Worm (Caenorhabditis elegans) whole organism, L4 larva: Measurements from ENCODE around the gene msra-1.

ENCODE experiments used
- ama-1 ChIP-seq: fragments of 150-350 bp; optimal IDR thresholded peaks from 2 replicates; lab custom pipeline; 2014; ENCODE audit warnings: inconsistent platforms, mixed read lengths
- lin-39 ChIP-seq: fragments of 150-350 bp; optimal IDR thresholded peaks from 2 replicates; lab custom pipeline; 2014; ENCODE audit warnings: missing biosample characterization, missing genetic modification reagents, missing genetic modification characterization
- madf-9 ChIP-seq: fragments of 200-800 bp; sonication (Bioruptor generic); conservative IDR thresholded peaks from 2 replicates; pipeline ENCODE4 v1.3.6; 2022; ENCODE audit warnings: missing genetic modification reagents, missing genetic modification characterization, missing compliant biosample characterization
- mdl-1 ChIP-seq, 2 experiments: fragments of 150-350 bp in 1 of 2; sonication (generic microtip) in 1 of 2; optimal IDR thresholded peaks; 2 replicates each; lab custom pipeline; 2014 to 2017; ENCODE audit warnings: missing biosample characterization in 2 of 2, missing genetic modification characterization in 2 of 2
- nhr-28 ChIP-seq: fragments of 150-350 bp; optimal IDR thresholded peaks from 2 replicates; lab custom pipeline; 2014; ENCODE audit warnings: missing biosample characterization, missing genetic modification characterization
- pqm-1 ChIP-seq: sonication (generic microtip); optimal IDR thresholded peaks from 2 replicates; lab custom pipeline; 2017; ENCODE audit warnings: missing biosample characterization, missing genetic modification characterization
- snpc-4 ChIP-seq: fragments of 150-350 bp; optimal IDR thresholded peaks from 2 replicates; lab custom pipeline; 2014; ENCODE audit warnings: missing biosample characterization, missing genetic modification characterization
- unc-62 ChIP-seq, 3 experiments: fragments of 150-350 bp in 1 of 3; sonication (generic microtip); optimal IDR thresholded peaks in 2 of 3; peaks in 1 of 3; 1 replicate in 1 of 3; 2 replicates in 2 of 3; lab custom pipeline; 2014 to 2017; ENCODE audit warnings: missing biosample characterization in 3 of 3, missing genetic modification characterization in 3 of 3, missing genetic modification reagents in 3 of 3, missing genotype in 1 of 3

DNA sequence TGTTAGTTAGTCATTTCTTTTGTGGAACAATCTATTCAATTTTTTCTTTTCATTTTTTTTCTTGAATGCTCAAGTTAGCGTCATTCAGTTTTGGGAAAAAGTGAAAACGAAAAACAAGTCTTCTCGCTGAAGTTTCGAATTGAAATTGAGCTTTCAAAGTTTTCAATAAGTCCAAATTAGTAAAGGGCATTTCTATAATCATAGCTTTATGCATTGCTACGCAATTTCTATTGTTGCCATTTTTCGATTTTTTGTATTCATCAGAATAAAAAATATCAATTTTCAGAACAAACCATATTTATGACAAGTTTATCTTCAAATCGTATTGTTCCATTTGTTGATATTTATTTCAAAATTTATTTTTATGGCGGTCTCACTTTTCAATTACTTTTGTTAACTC lies 44.4 kb upstream of the msra-1 start, which contains the start of gene srd-55:
- TF ChIP-seq pqm-1 (tag; lab: Kevin White, UChicago) (no peak), ama-1 (lab: Kevin White, UChicago) (no peak), mdl-1 (tag; optimal IDR thresholded peaks at IDR 0.05; lab: Kevin White, UChicago) (no peak), unc-62 (GFP tag; optimal IDR thresholded peaks at IDR 0.05 in 1 of 2; lab: Kevin White, UChicago) (no peak), unc-62 (tag; optimal IDR thresholded peaks at IDR 0.05; lab: Kevin White, UChicago) (no peak), lin-39 (tag; lab: Kevin White, UChicago) (no peak), madf-9 (GFP tag; lab: Robert Waterston, UW) (no peak), nhr-28 (tag; lab: Kevin White, UChicago) (no peak), snpc-4 (no peak)
